Fruit fly (Drosophila melanogaster) whole organism, pupa: Measurements from ENCODE around the gene peg.

Source experiments
- CG10348 ChIP-seq: fragments of 200-800 bp; sonication (Bioruptor generic); IDR thresholded peaks from 2 replicates; pipeline ENCODE4 v1.3.6; 2022; ENCODE audit warnings: missing biosample characterization, missing genetic modification characterization
- CG12605 ChIP-seq: fragments of 200-800 bp; sonication (Bioruptor generic); IDR thresholded peaks from 2 replicates; pipeline ENCODE4 v1.3.6; 2022; ENCODE audit warnings: missing biosample characterization, missing genetic modification characterization
- CG32121 ChIP-seq: fragments of 200-800 bp; sonication (Bioruptor generic); IDR thresholded peaks from 2 replicates; pipeline ENCODE4 v1.3.6; 2022; ENCODE audit warnings: missing biosample characterization, missing genetic modification characterization
- CG34367 ChIP-seq: fragments of 200-800 bp; sonication (Bioruptor generic); optimal IDR thresholded peaks from 2 replicates; lab custom pipeline; 2018; ENCODE audit warnings: missing biosample characterization, mild to moderate bottlenecking, missing genetic modification characterization
- CG4496 ChIP-seq: fragments of 200-800 bp; sonication (Bioruptor generic); IDR thresholded peaks from 3 replicates; pipeline ENCODE4 v1.3.6; 2022; ENCODE audit warnings: missing biosample characterization, missing genetic modification characterization
- CG8159 ChIP-seq: fragments of 200-800 bp; sonication (Bioruptor generic); optimal IDR thresholded peaks from 3 replicates; lab custom pipeline; 2018; ENCODE audit warnings: missing biosample characterization, mild to moderate bottlenecking, missing genetic modification characterization, moderate library complexity
- CG8301 ChIP-seq: fragments of 200-800 bp; sonication (Bioruptor generic); optimal IDR thresholded peaks from 2 replicates; lab custom pipeline; 2018; ENCODE audit warnings: missing biosample characterization, mild to moderate bottlenecking, missing genetic modification characterization
- EcR ChIP-seq: fragments of 200-800 bp; sonication (Bioruptor generic); optimal IDR thresholded peaks from 3 replicates; lab custom pipeline; 2019; ENCODE audit warnings: missing biosample characterization, missing genetic modification characterization, mild to moderate bottlenecking, moderate library complexity, missing genetic modification reagents
- Pif1A ChIP-seq: fragments of 200-800 bp; sonication (Bioruptor generic); optimal IDR thresholded peaks from 3 replicates; lab custom pipeline; 2016; ENCODE audit warnings: missing biosample characterization, missing genetic modification characterization
- Pif1B ChIP-seq: fragments of 200-800 bp; sonication (Bioruptor generic); optimal IDR thresholded peaks from 3 replicates; lab custom pipeline; 2016; ENCODE audit warnings: missing biosample characterization, missing genetic modification characterization
- Snoo ChIP-seq: fragments of 200-800 bp; sonication (Bioruptor generic); optimal IDR thresholded peaks from 3 replicates; lab custom pipeline; 2017; ENCODE audit warnings: missing biosample characterization, mild to moderate bottlenecking, missing genetic modification characterization, inconsistent platforms
- gl ChIP-seq: fragments of 200-800 bp; sonication (Bioruptor generic); optimal IDR thresholded peaks from 2 replicates; lab custom pipeline; 2018; ENCODE audit warnings: missing biosample characterization, mild to moderate bottlenecking, missing genetic modification characterization
- rn ChIP-seq: fragments of 200-800 bp; sonication (Bioruptor generic); IDR thresholded peaks from 2 replicates; pipeline ENCODE4 v1.3.6; 2022; ENCODE audit warnings: missing biosample characterization, missing genetic modification characterization

- TF ChIP-seq CG34367 (tag; lab: Kevin White, UChicago), result no peak
- TF ChIP-seq gl (tag; lab: Kevin White, UChicago), result no peak
- no peak for TF ChIP-seq CG8301 (tag; lab: Kevin White, UChicago)
- no peak for TF ChIP-seq CG32121 (GFP tag; lab: Robert Waterston, UW)
- TF ChIP-seq rn (GFP tag; lab: Robert Waterston, UW), result no peak
- no peak for TF ChIP-seq EcR (GFP tag; lab: Kevin White, UChicago)
- TF ChIP-seq CG8159 (tag; lab: Kevin White, UChicago), result no peak
- no peak for TF ChIP-seq CG4496 (GFP tag; lab: Robert Waterston, UW)
- no peak for TF ChIP-seq Pif1B (GFP tag; lab: Kevin White, UChicago)
- no peak for TF ChIP-seq Pif1A (GFP tag; lab: Kevin White, UChicago)
- TF ChIP-seq Snoo (tag; lab: Kevin White, UChicago), result no peak
- TF ChIP-seq CG10348 (GFP tag; lab: Robert Waterston, UW), result no peak
- no peak for TF ChIP-seq CG12605 (GFP tag; lab: Robert Waterston, UW)
Observed at dm6 chr3R:20977846-20978295, 46.1 kb downstream of the peg start, which contains the start of gene Calx.
